Comparison of ENCODE assay signal across 1 fruit fly cellular context in the genomic region with DNA sequence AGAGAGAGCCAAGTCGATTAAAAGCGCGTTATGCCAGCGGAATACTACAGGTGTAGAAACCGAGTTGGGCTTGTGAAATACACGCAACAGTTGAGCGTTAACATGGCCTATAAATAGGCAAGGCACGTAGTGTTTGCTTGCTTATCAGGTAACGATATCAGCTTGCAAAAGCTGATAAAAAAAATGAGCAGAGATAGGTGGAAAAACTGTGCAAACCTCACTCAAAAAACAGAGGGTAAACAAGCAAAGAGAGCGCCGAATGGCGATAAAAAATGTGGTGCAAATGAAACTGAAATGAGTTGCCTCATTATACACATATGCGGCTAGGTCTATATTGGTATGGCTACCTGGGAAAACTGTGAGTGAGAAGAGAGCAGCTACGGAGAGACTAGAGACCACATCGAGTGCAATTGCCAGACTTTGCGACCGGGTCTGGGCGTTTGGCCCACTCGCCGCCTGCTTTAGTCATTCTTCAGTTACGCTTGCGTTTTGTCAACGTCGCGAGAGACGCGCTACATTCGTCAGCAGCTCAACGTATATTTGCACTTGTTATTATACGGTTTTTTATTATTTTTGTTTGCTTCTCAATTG.
TF ChIP-seq lines count a peak whose summit lies in the region.

No protein-coding gene starts in this region.

TF ChIP-seq in whole organism, embryonic, 481 proteins besides CTCF, POLR2A, EP300 and RAD21 (continued from another document):
- TF ChIP-seq vvl (GFP tag; IDR thresholded peaks at IDR 0.05; lab: Robert Waterston, UW), result 0 out of 2 replicates have a peak, but pooled peaks have one; percentile 46
- peak; percentile 14 for TF ChIP-seq dmrt99B (tag; optimal IDR thresholded peaks at IDR 0.05; lab: Kevin White, UChicago)
- TF ChIP-seq ci (GFP tag; IDR thresholded peaks at IDR 0.05; lab: Robert Waterston, UW), result peak; percentile 45; the same call in 1 of the 3 replicates
- TF ChIP-seq chinmo (GFP tag; IDR thresholded peaks at IDR 0.05; lab: Robert Waterston, UW; ENCODE audit: partially characterized antibody), result peak; percentile 71; the same call in 2 of the 4 replicates
- TF ChIP-seq knrl (GFP tag; IDR thresholded peaks at IDR 0.05; lab: Robert Waterston, UW; ENCODE audit: partially characterized antibody), result no peak
- no peak for TF ChIP-seq CG10147 (GFP tag; optimal IDR thresholded peaks at IDR 0.05; lab: Kevin White, UChicago)
- no peak for TF ChIP-seq ap (GFP tag; IDR thresholded peaks at IDR 0.05; lab: Robert Waterston, UW)
- TF ChIP-seq Atf6 (GFP tag; IDR thresholded peaks at IDR 0.05; lab: Robert Waterston, UW), result no peak
- no peak for TF ChIP-seq Hr51 (GFP tag; optimal IDR thresholded peaks at IDR 0.05; lab: Kevin White, UChicago)
- TF ChIP-seq kay (GFP tag; optimal IDR thresholded peaks at IDR 0.05; lab: Kevin White, UChicago), result peak; percentile 6
- no peak for TF ChIP-seq CG13424 (tag; optimal IDR thresholded peaks at IDR 0.05; lab: Kevin White, UChicago)
- no peak for TF ChIP-seq Sry-β (GFP tag; optimal IDR thresholded peaks at IDR 0.05; lab: Kevin White, UChicago)
- no peak for TF ChIP-seq Rfx (GFP tag; IDR thresholded peaks at IDR 0.05; lab: Robert Waterston, UW)
- TF ChIP-seq exex (tag; optimal IDR thresholded peaks at IDR 0.05; lab: Kevin White, UChicago), result peak; percentile 95
- no peak for TF ChIP-seq E2f2 (GFP tag; IDR thresholded peaks at IDR 0.05; lab: Robert Waterston, UW)
- peak; percentile 3 for TF ChIP-seq NK7.1 (GFP tag; optimal IDR thresholded peaks at IDR 0.05; lab: Kevin White, UChicago)
- no peak for TF ChIP-seq slbo (GFP tag; IDR thresholded peaks at IDR 0.05; lab: Robert Waterston, UW)
- TF ChIP-seq kah (GFP tag; optimal IDR thresholded peaks at IDR 0.05; lab: Kevin White, UChicago), result no peak
- peak; percentile 2 for TF ChIP-seq CG15269 (tag; optimal IDR thresholded peaks at IDR 0.05; lab: Kevin White, UChicago)
- TF ChIP-seq twi (tag; optimal IDR thresholded peaks at IDR 0.05; lab: Kevin White, UChicago), result no peak
- peak; percentile 46 for TF ChIP-seq nau (GFP tag; optimal IDR thresholded peaks at IDR 0.05; lab: Kevin White, UChicago)
- peak; percentile 79 for TF ChIP-seq Hey (tag; optimal IDR thresholded peaks at IDR 0.05; lab: Kevin White, UChicago)
- no peak for TF ChIP-seq HmgD (GFP tag; optimal IDR thresholded peaks at IDR 0.05; lab: Kevin White, UChicago)
- no peak for TF ChIP-seq CG8290 (GFP tag; optimal IDR thresholded peaks at IDR 0.05; lab: Kevin White, UChicago)
- peak in 1 of 2 experiments; percentile 2 for TF ChIP-seq CG8290 (tag; optimal IDR thresholded peaks at IDR 0.05; lab: Kevin White, UChicago)
- TF ChIP-seq Hr78 (GFP tag; optimal IDR thresholded peaks at IDR 0.05; lab: Kevin White, UChicago), result peak in 1 of 2 experiments; percentile 4
- no peak for TF ChIP-seq CG16863 (GFP tag; optimal IDR thresholded peaks at IDR 0.05; lab: Kevin White, UChicago)
- no peak for TF ChIP-seq Xrp1 (GFP tag; IDR thresholded peaks at IDR 0.05; lab: Robert Waterston, UW)
- TF ChIP-seq h (optimal IDR thresholded peaks at IDR 0.05; lab: Kevin White, UChicago), result no peak
- TF ChIP-seq Hr39 (optimal IDR thresholded peaks at IDR 0.05; lab: Kevin White, UChicago), result no peak
- no peak for TF ChIP-seq CG9609 (GFP tag; optimal IDR thresholded peaks at IDR 0.05; lab: Kevin White, UChicago)
- peak; percentile 10 for TF ChIP-seq CG2678 (tag; optimal IDR thresholded peaks at IDR 0.05; lab: Kevin White, UChicago)
- TF ChIP-seq pros (GFP tag; optimal IDR thresholded peaks at IDR 0.05; lab: Kevin White, UChicago), result no peak
- TF ChIP-seq CG10543 (GFP tag; optimal IDR thresholded peaks at IDR 0.05; lab: Kevin White, UChicago), result peak; percentile 82
- 0 out of 2 replicates have a peak, but pooled peaks have one; percentile 40 for TF ChIP-seq wdn (GFP tag; IDR thresholded peaks at IDR 0.05; lab: Robert Waterston, UW)
- peak; percentile 43 for TF ChIP-seq Hmr (GFP tag; optimal IDR thresholded peaks at IDR 0.05; lab: Kevin White, UChicago)
- TF ChIP-seq seq (GFP tag; IDR thresholded peaks at IDR 0.05; lab: Robert Waterston, UW), result peak; percentile 31; the same call in 1 of the 2 replicates
- peak; percentile 6 for TF ChIP-seq CG14965 (GFP tag; optimal IDR thresholded peaks at IDR 0.05; lab: Kevin White, UChicago; ENCODE audit: borderline replicate concordance)
- peak; percentile 45 for TF ChIP-seq CG13296 (GFP tag; optimal IDR thresholded peaks at IDR 0.05; lab: Kevin White, UChicago)
- TF ChIP-seq Adf1 (GFP tag; IDR thresholded peaks at IDR 0.05; lab: Robert Waterston, UW), result no peak; the same call in 1 of the 2 replicates
- peak; percentile 33 to 86 for TF ChIP-seq Trl (optimal IDR thresholded peaks at IDR 0.05; lab: Kevin White, UChicago)
- peak; percentile 21 for TF ChIP-seq Trl (GFP tag; optimal IDR thresholded peaks at IDR 0.05; lab: Kevin White, UChicago)
- no peak for TF ChIP-seq CG10209 (GFP tag; optimal IDR thresholded peaks at IDR 0.05; lab: Kevin White, UChicago)
- TF ChIP-seq Ssrp (tag; optimal IDR thresholded peaks at IDR 0.05; lab: Kevin White, UChicago), result no peak
- TF ChIP-seq sens (GFP tag; lab: Kevin White, UChicago), result peak; percentile 68
- no peak for TF ChIP-seq tio (GFP tag; optimal IDR thresholded peaks at IDR 0.05; lab: Kevin White, UChicago)
- no peak for TF ChIP-seq cato (GFP tag; optimal IDR thresholded peaks at IDR 0.05; lab: Kevin White, UChicago; ENCODE audit: borderline replicate concordance)
- TF ChIP-seq toy (GFP tag; IDR thresholded peaks at IDR 0.05; lab: Robert Waterston, UW), result no peak
- no peak for TF ChIP-seq CG6689 (GFP tag; IDR thresholded peaks at IDR 0.05; lab: Robert Waterston, UW)
- no peak for TF ChIP-seq sim (GFP tag; IDR thresholded peaks at IDR 0.05; lab: Robert Waterston, UW)
- TF ChIP-seq amos (GFP tag; IDR thresholded peaks at IDR 0.05; lab: Robert Waterston, UW; ENCODE audit: partially characterized antibody), result peak; percentile 8; the same call in 1 of the 2 replicates
- TF ChIP-seq pum (GFP tag; optimal IDR thresholded peaks at IDR 0.05; lab: Kevin White, UChicago), result no peak
- no peak for TF ChIP-seq ssp (GFP tag; IDR thresholded peaks at IDR 0.05; lab: Robert Waterston, UW)
- TF ChIP-seq Nf-YC (tag; optimal IDR thresholded peaks at IDR 0.05; lab: Kevin White, UChicago), result peak; percentile 13
- no peak for TF ChIP-seq bigmax (GFP tag; optimal IDR thresholded peaks at IDR 0.05; lab: Kevin White, UChicago)
- TF ChIP-seq CG16779 (GFP tag; IDR thresholded peaks at IDR 0.05; lab: Robert Waterston, UW), result no peak
- no peak for TF ChIP-seq CG14050 (GFP tag; IDR thresholded peaks at IDR 0.05; lab: Robert Waterston, UW)
- peak; percentile 25 for TF ChIP-seq Asciz (GFP tag; optimal IDR thresholded peaks at IDR 0.05; lab: Kevin White, UChicago)
- TF ChIP-seq CG6254 (GFP tag; optimal IDR thresholded peaks at IDR 0.05; lab: Kevin White, UChicago), result no peak
- peak in 1 of 2 experiments; percentile 41 for TF ChIP-seq Eip74EF (GFP tag; optimal IDR thresholded peaks at IDR 0.05; lab: Kevin White, UChicago)
- peak; percentile 72 for TF ChIP-seq sd (tag; optimal IDR thresholded peaks at IDR 0.05; lab: Kevin White, UChicago)
- TF ChIP-seq H2.0 (GFP tag; IDR thresholded peaks at IDR 0.05; lab: Robert Waterston, UW), result no peak
- TF ChIP-seq CG9817 (tag; optimal IDR thresholded peaks at IDR 0.05; lab: Kevin White, UChicago), result no peak
- TF ChIP-seq CG6765 (GFP tag; optimal IDR thresholded peaks at IDR 0.05; lab: Kevin White, UChicago), result peak; percentile 47
- TF ChIP-seq unc-4 (GFP tag; IDR thresholded peaks at IDR 0.05; lab: Robert Waterston, UW; ENCODE audit: partially characterized antibody), result no peak
- no peak for TF ChIP-seq CG12769 (tag; optimal IDR thresholded peaks at IDR 0.05; lab: Kevin White, UChicago)
- peak; percentile 7; the same call in 1 of the 2 replicates for TF ChIP-seq chm (GFP tag; IDR thresholded peaks at IDR 0.05; lab: Robert Waterston, UW)
- TF ChIP-seq HmgZ (tag; optimal IDR thresholded peaks at IDR 0.05; lab: Kevin White, UChicago), result peak; percentile 47
- no peak for TF ChIP-seq cad (GFP tag; optimal IDR thresholded peaks at IDR 0.05; lab: Kevin White, UChicago)
- no peak for TF ChIP-seq CG15073 (GFP tag; optimal IDR thresholded peaks at IDR 0.05; lab: Kevin White, UChicago)
- TF ChIP-seq Hmx (GFP tag; optimal IDR thresholded peaks at IDR 0.05; lab: Kevin White, UChicago), result no peak
- TF ChIP-seq crol (GFP tag; IDR thresholded peaks at IDR 0.05; lab: Robert Waterston, UW), result no peak
- peak; percentile 95 for TF ChIP-seq grn (GFP tag; optimal IDR thresholded peaks at IDR 0.05; lab: Kevin White, UChicago)
- no peak for TF ChIP-seq Opbp (GFP tag; IDR thresholded peaks at IDR 0.05; lab: Robert Waterston, UW; ENCODE audit: partially characterized antibody)
TF ChIP-seq in whole organism, embryonic: peak in this region for 55.
